Worm (Caenorhabditis elegans): ENCODE measurements around the gene srg-37.

Gene srg-37

DNA sequence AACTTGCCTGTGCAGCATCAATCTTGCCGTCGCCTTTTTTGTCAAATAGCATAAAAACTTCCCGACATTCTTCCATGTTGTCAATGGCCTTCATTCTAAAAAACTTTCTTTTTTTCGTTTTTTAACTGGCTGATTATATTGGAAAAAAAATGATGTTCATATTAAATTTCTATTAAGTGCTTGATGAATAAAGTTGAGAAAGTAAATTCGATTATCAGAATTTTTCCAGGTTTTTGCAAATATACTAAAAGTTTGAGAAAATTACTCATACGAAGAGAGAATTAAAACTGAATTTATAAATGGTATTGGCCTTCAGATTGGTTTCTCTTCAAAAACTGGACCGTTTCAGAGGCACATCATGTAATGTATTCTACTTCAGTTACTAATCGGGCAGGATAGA, 11.7 kb upstream of the srg-37 start, which contains the start of gene mlc-6:
Gene mlc-6, minus strand, starts transcription at position 101 of the 400 bp plus-strand sequence.
- TF ChIP-seq dmd-4 (tag; optimal IDR thresholded peaks at IDR 0.05), result no peak
- TF ChIP-seq fos-1 (tag; optimal IDR thresholded peaks at IDR 0.05), result no peak
- TF ChIP-seq mab-5 (tag; optimal IDR thresholded peaks at IDR 0.05), result no peak
- TF ChIP-seq ztf-4 (tag; optimal IDR thresholded peaks at IDR 0.05), result no peak
- TF ChIP-seq C34F6.9 (tag; optimal IDR thresholded peaks at IDR 0.05), result no peak
- no peak for TF ChIP-seq mdl-1 (tag; optimal IDR thresholded peaks at IDR 0.05)
- no peak for TF ChIP-seq unc-62 (GFP tag; optimal IDR thresholded peaks at IDR 0.05)

DNA sequence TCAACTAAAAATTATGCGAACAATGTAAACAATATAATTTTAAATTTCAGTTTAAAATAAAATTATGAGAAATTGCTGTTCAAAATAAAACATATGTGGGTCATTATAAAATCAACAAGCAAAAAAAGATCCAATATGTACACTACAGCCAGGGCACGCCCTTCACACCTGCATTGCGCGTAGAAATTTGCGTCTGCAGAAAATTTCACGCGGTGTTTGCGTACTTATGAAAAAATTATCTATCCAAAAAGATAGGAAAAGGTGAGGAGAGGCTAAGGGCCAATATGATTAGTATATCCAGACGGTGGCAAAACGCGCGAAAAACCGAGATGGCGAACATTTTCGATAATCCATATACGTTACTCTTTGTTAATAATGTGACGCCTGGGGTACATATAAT, 9.7 kb upstream of the srg-37 start:
- TF ChIP-seq lsy-2 (tag; optimal IDR thresholded peaks at IDR 0.05) (no peak), lin-13 (GFP tag; optimal IDR thresholded peaks at IDR 0.05) (peak; percentile 22), unc-55 (GFP tag; optimal IDR thresholded peaks at IDR 0.05) (peak; percentile 2)

DNA sequence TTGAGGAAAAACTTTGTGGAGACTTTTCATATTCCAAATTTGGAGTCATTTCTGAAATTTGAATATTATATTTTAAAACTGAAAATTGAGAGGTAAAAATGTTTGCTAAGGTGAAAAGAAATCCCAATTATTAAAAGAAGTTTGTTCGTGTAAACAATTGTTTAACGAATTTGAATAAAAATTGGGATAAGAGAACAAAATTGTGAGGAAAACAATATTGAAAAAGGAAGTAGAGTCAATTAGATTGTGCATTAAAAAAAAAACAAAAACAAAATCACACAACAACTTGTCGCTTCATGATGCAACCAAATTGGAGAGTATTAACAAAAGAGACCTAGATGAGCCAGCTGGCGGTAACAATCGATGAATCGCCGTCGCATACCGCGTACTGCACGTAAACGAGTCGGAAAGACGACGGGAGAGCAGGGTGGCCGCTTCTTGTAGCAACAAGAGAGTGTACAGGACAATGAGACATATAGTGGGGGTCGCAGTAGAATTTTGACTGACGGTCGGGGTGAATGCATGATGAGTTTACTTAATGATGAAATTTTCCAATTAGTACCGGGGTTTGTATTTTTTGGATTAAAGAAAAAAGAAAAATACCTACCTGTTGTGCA, 8.6 kb upstream of the srg-37 start, which contains the start of gene K04C1.3:
Gene K04C1.3, minus strand, starts transcription at position 51 of the 617 bp plus-strand sequence.
- no peak for TF ChIP-seq ztf-4 (tag; optimal IDR thresholded peaks at IDR 0.05)

DNA sequence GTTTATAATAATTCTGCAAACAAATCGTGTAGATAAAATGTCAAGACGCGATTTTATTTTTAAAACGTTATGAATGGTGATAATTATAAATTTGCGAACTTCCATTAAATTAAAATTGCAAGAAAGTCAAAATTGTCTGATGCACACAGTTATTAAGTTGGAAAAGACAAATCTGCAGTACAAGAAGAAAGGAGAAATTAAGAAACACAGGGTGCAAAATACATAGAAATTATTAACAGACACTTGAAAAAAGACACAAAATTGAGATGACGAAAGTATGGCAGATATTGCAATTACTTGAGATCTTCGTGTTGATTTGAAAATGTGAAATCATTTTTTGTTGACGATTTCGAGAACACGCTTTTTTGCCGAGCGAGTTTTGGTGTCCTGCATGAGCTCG, 6.7 kb upstream of the srg-37 start:
- TF ChIP-seq zag-1 (tag; optimal IDR thresholded peaks at IDR 0.05) (no peak), F13H6.1 (tag; optimal IDR thresholded peaks at IDR 0.05) (no peak), nhr-11 (tag; optimal IDR thresholded peaks at IDR 0.05) (no peak), unc-55 (GFP tag; optimal IDR thresholded peaks at IDR 0.05) (no peak), sem-4 (tag; optimal IDR thresholded peaks at IDR 0.05) (no peak), R02D3.7 (tag; optimal IDR thresholded peaks at IDR 0.05) (no peak), ama-1 (optimal IDR thresholded peaks at IDR 0.05) (no peak), nhr-129 (tag; optimal IDR thresholded peaks at IDR 0.05) (no peak), lin-39 (tag; optimal IDR thresholded peaks at IDR 0.05) (no peak), lsy-2 (tag; optimal IDR thresholded peaks at IDR 0.05) (no peak), C34F6.9 (tag; optimal IDR thresholded peaks at IDR 0.05) (no peak), nhr-23 (tag; optimal IDR thresholded peaks at IDR 0.05) (no peak), Y55F3AM.14 (GFP tag; optimal IDR thresholded peaks at IDR 0.05) (no peak), sma-9 (GFP tag; optimal IDR thresholded peaks at IDR 0.05) (no peak), sma-9 (tag; optimal IDR thresholded peaks at IDR 0.05) (no peak), lin-11 (tag; optimal IDR thresholded peaks at IDR 0.05) (no peak), ztf-11 (tag; optimal IDR thresholded peaks at IDR 0.05) (no peak), nhr-12 (tag; optimal IDR thresholded peaks at IDR 0.05) (no peak), ceh-16 (tag; optimal IDR thresholded peaks at IDR 0.05) (no peak), nhr-21 (tag; optimal IDR thresholded peaks at IDR 0.05) (no peak)

- TF ChIP-seq lin-11 (tag; optimal IDR thresholded peaks at IDR 0.05) (no peak), nhr-129 (tag; optimal IDR thresholded peaks at IDR 0.05) (no peak), ZK546.5 (tag; optimal IDR thresholded peaks at IDR 0.05) (no peak), R02D3.7 (tag; optimal IDR thresholded peaks at IDR 0.05) (no peak), snpc-4 (tag; optimal IDR thresholded peaks at IDR 0.05) (no peak), nhr-25 (tag; optimal IDR thresholded peaks at IDR 0.05) (no peak), ztf-1 (GFP tag; conservative IDR thresholded peaks at IDR 0.05) (no peak), nhr-12 (tag; optimal IDR thresholded peaks at IDR 0.05) (no peak), sem-4 (tag; optimal IDR thresholded peaks at IDR 0.05) (no peak)
Measured at ce11 chrX:14240205-14240604, 5.4 kb upstream of the srg-37 start.

DNA sequence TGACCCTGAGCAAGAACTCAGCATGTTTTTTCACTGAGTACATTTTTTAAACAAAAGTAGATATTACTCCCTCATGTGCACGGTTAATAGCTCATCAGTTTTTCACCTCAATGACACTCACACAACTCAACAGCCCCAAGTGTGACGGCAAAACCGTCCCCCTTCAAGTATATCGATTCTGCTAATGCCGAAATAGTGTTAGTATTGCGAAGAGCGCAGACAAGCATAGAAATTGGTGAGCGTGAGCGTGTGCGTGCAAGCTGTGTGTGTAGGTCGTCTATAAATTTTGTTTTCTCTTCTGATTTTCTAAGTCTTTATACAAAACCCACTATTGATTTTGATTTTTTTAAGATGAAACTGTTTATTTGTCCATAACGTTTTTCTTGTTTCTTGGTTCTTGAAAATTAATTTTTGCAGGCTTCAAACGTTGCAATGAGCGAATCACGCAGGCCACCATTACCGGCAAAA, 3.5 kb upstream of the srg-37 start, which contains the start of gene K04C1.2:
Gene K04C1.2, plus strand, starts transcription at position 418 of the 468 bp plus-strand sequence.
- TF ChIP-seq blmp-1 (tag; optimal IDR thresholded peaks at IDR 0.05; ENCODE audit: insufficient read depth), result peak; percentile 9
- peak; percentile 35 for TF ChIP-seq fos-1 (tag; optimal IDR thresholded peaks at IDR 0.05)
- TF ChIP-seq F13H6.1 (tag; optimal IDR thresholded peaks at IDR 0.05), result peak; percentile 39
- TF ChIP-seq mab-5 (tag; optimal IDR thresholded peaks at IDR 0.05), result no peak
- no peak for TF ChIP-seq lin-11 (tag; optimal IDR thresholded peaks at IDR 0.05)
- peak; percentile 78 for TF ChIP-seq C34F6.9 (tag; optimal IDR thresholded peaks at IDR 0.05)
- peak; percentile 15 for TF ChIP-seq sma-9 (GFP tag; optimal IDR thresholded peaks at IDR 0.05)
- TF ChIP-seq sma-9 (tag; optimal IDR thresholded peaks at IDR 0.05), result no peak
- peak; percentile 46 for TF ChIP-seq nhr-25 (tag; optimal IDR thresholded peaks at IDR 0.05)
- no peak for TF ChIP-seq nhr-237 (tag; optimal IDR thresholded peaks at IDR 0.05)
- TF ChIP-seq ZK546.5 (tag; optimal IDR thresholded peaks at IDR 0.05), result no peak
- TF ChIP-seq gmeb-1 (tag; optimal IDR thresholded peaks at IDR 0.05), result no peak
- peak; percentile 27 for TF ChIP-seq crh-2 (tag; optimal IDR thresholded peaks at IDR 0.05)
- peak; percentile 79 for TF ChIP-seq nhr-129 (tag; optimal IDR thresholded peaks at IDR 0.05)
- TF ChIP-seq lsy-2 (tag; optimal IDR thresholded peaks at IDR 0.05), result peak in 1 of 2 experiments; percentile 51
- peak; percentile 66 for TF ChIP-seq unc-55 (GFP tag; optimal IDR thresholded peaks at IDR 0.05)

Data from whole organism, L2 larva.